Fruit fly (Drosophila melanogaster): ENCODE results near the gene gogo.
A peak's percentile ranks its signal among the peaks of the same experiment; 100 is the strongest.

Gene gogo

dm6 chr3L:20247513-20248173, 47.3 kb downstream of the gogo start, which contains the start of gene rdgC:
Gene rdgC (plus strand): TSS chr3L:20248080.
- TF ChIP-seq CG33017 (tag; optimal IDR thresholded peaks at IDR 0.05) (peak; percentile 93), bab1 (GFP tag; optimal IDR thresholded peaks at IDR 0.05) (peak; percentile 17), tj (GFP tag; optimal IDR thresholded peaks at IDR 0.05) (peak; percentile 50), CG7101 (tag; optimal IDR thresholded peaks at IDR 0.05) (peak; percentile 87), pad (GFP tag; optimal IDR thresholded peaks at IDR 0.05) (peak; percentile 71), CG12768 (GFP tag; optimal IDR thresholded peaks at IDR 0.05) (peak; percentile 95), Clk (GFP tag; optimal IDR thresholded peaks at IDR 0.05) (peak; percentile 90), CG1620 (GFP tag; optimal IDR thresholded peaks at IDR 0.05) (peak; percentile 22), CG11617 (GFP tag; optimal IDR thresholded peaks at IDR 0.05) (peak; percentile 74), Mnt (GFP tag; optimal IDR thresholded peaks at IDR 0.05) (peak; percentile 4), Hr96 (GFP tag; optimal IDR thresholded peaks at IDR 0.05) (peak; percentile 84), Crg-1 (GFP tag; optimal IDR thresholded peaks at IDR 0.05) (peak; percentile 38), cic (GFP tag; optimal IDR thresholded peaks at IDR 0.05) (peak; percentile 35), kay (GFP tag; ENCODE audit: borderline replicate concordance) (peak; percentile 86), CG5204 (GFP tag; optimal IDR thresholded peaks at IDR 0.05) (peak; percentile 90), ovo (GFP tag; optimal IDR thresholded peaks at IDR 0.05) (peak; percentile 40), CG14711 (tag; optimal IDR thresholded peaks at IDR 0.05) (peak; percentile 92), toe (GFP tag; optimal IDR thresholded peaks at IDR 0.05) (peak; percentile 85), cnc (optimal IDR thresholded peaks at IDR 0.05) (no peak), CG7045 (GFP tag; optimal IDR thresholded peaks at IDR 0.05) (peak; percentile 94)

dm6 chr3L:20241987-20242982, 52.6 kb downstream of the gogo start:
- TF ChIP-seq CG1620 (GFP tag; optimal IDR thresholded peaks at IDR 0.05), result peak; percentile 12
- peak; percentile 34 for TF ChIP-seq tj (GFP tag; optimal IDR thresholded peaks at IDR 0.05)
- peak; percentile 40 for TF ChIP-seq Crg-1 (GFP tag; optimal IDR thresholded peaks at IDR 0.05)
- TF ChIP-seq cnc (optimal IDR thresholded peaks at IDR 0.05), result no peak
- no peak for TF ChIP-seq cic (GFP tag; optimal IDR thresholded peaks at IDR 0.05)
- TF ChIP-seq toe (GFP tag; optimal IDR thresholded peaks at IDR 0.05), result peak; percentile 51
- peak; percentile 1 for TF ChIP-seq bab1 (GFP tag; optimal IDR thresholded peaks at IDR 0.05)
- TF ChIP-seq CG7101 (tag; optimal IDR thresholded peaks at IDR 0.05), result peak; percentile 70
- TF ChIP-seq Mnt (GFP tag; optimal IDR thresholded peaks at IDR 0.05), result peak; percentile 17
- peak; percentile 50 for TF ChIP-seq CG33017 (tag; optimal IDR thresholded peaks at IDR 0.05)
- peak; percentile 66 for TF ChIP-seq CG12768 (GFP tag; optimal IDR thresholded peaks at IDR 0.05)
- peak; percentile 52 for TF ChIP-seq CG5204 (GFP tag; optimal IDR thresholded peaks at IDR 0.05)
- peak; percentile 68 for TF ChIP-seq CG14711 (tag; optimal IDR thresholded peaks at IDR 0.05)
- peak; percentile 47 for TF ChIP-seq Clk (GFP tag; optimal IDR thresholded peaks at IDR 0.05)
- peak; percentile 57 for TF ChIP-seq CG7045 (GFP tag; optimal IDR thresholded peaks at IDR 0.05)
- peak; percentile 82 for TF ChIP-seq kay (GFP tag; ENCODE audit: borderline replicate concordance)
- TF ChIP-seq CG11617 (GFP tag; optimal IDR thresholded peaks at IDR 0.05), result peak; percentile 78
- peak; percentile 17 for TF ChIP-seq Hr96 (GFP tag; optimal IDR thresholded peaks at IDR 0.05)
- peak; percentile 36 for TF ChIP-seq ovo (GFP tag; optimal IDR thresholded peaks at IDR 0.05)
- peak; percentile 60 for TF ChIP-seq pad (GFP tag; optimal IDR thresholded peaks at IDR 0.05)

- TF ChIP-seq bab1 (GFP tag; optimal IDR thresholded peaks at IDR 0.05) (peak; percentile 26), pad (GFP tag; optimal IDR thresholded peaks at IDR 0.05) (no peak), tj (GFP tag; optimal IDR thresholded peaks at IDR 0.05) (no peak), CG33017 (tag; optimal IDR thresholded peaks at IDR 0.05) (no peak), CG1620 (GFP tag; optimal IDR thresholded peaks at IDR 0.05) (no peak), Mnt (GFP tag; optimal IDR thresholded peaks at IDR 0.05) (peak; percentile 38), Crg-1 (GFP tag; optimal IDR thresholded peaks at IDR 0.05) (no peak), CG7045 (GFP tag; optimal IDR thresholded peaks at IDR 0.05) (no peak), CG14711 (tag; optimal IDR thresholded peaks at IDR 0.05) (no peak), CG11617 (GFP tag; optimal IDR thresholded peaks at IDR 0.05) (no peak), Clk (GFP tag; optimal IDR thresholded peaks at IDR 0.05) (no peak), toe (GFP tag; optimal IDR thresholded peaks at IDR 0.05) (peak; percentile 19), CG12768 (GFP tag; optimal IDR thresholded peaks at IDR 0.05) (no peak), cnc (optimal IDR thresholded peaks at IDR 0.05) (no peak), kay (GFP tag; ENCODE audit: borderline replicate concordance) (no peak), cic (GFP tag; optimal IDR thresholded peaks at IDR 0.05) (no peak), ovo (GFP tag; optimal IDR thresholded peaks at IDR 0.05) (no peak), CG7101 (tag; optimal IDR thresholded peaks at IDR 0.05) (no peak), Hr96 (GFP tag; optimal IDR thresholded peaks at IDR 0.05) (peak; percentile 34), CG5204 (GFP tag; optimal IDR thresholded peaks at IDR 0.05) (no peak)
Observed at dm6 chr3L:20241163-20241970, 53.6 kb downstream of the gogo start, which contains the start of the genes CG6951 and CG17233. Gene CG6951 (plus strand): TSS chr3L:20241267. Gene CG17233 (minus strand): TSS chr3L:20241903.

- TF ChIP-seq Mnt (GFP tag; optimal IDR thresholded peaks at IDR 0.05) (no peak), CG7101 (tag; optimal IDR thresholded peaks at IDR 0.05) (no peak), pad (GFP tag; optimal IDR thresholded peaks at IDR 0.05) (no peak), Hr96 (GFP tag; optimal IDR thresholded peaks at IDR 0.05) (no peak), CG33017 (tag; optimal IDR thresholded peaks at IDR 0.05) (no peak), ovo (GFP tag; optimal IDR thresholded peaks at IDR 0.05) (no peak), Crg-1 (GFP tag; optimal IDR thresholded peaks at IDR 0.05) (no peak), CG11617 (GFP tag; optimal IDR thresholded peaks at IDR 0.05) (no peak), bab1 (GFP tag; optimal IDR thresholded peaks at IDR 0.05) (no peak), cic (GFP tag; optimal IDR thresholded peaks at IDR 0.05) (no peak), kay (GFP tag; ENCODE audit: borderline replicate concordance) (no peak), Clk (GFP tag; optimal IDR thresholded peaks at IDR 0.05) (no peak), CG12768 (GFP tag; optimal IDR thresholded peaks at IDR 0.05) (no peak), CG5204 (GFP tag; optimal IDR thresholded peaks at IDR 0.05) (no peak), toe (GFP tag; optimal IDR thresholded peaks at IDR 0.05) (no peak), CG1620 (GFP tag; optimal IDR thresholded peaks at IDR 0.05) (no peak), cnc (optimal IDR thresholded peaks at IDR 0.05) (no peak), tj (GFP tag; optimal IDR thresholded peaks at IDR 0.05) (no peak), CG14711 (tag; optimal IDR thresholded peaks at IDR 0.05) (no peak)
Observed at dm6 chr3L:20240753-20241152, 54.2 kb downstream of the gogo start, which contains the start of gene Clc. Gene Clc (plus strand): TSS chr3L:20241053.

All from whole organism, adult.